Worm (Caenorhabditis elegans): ENCODE data around the gene srh-80.

The srh-80 gene

ce11 chrV:242518-242917 is 22.8 kb downstream of the srh-80 start, which contains the start of gene R02C2.7:
Gene R02C2.7 (minus strand): TSS chrV:242618.
- TF ChIP-seq lin-13 (GFP tag; optimal IDR thresholded peaks at IDR 0.05) = no peak
- TF ChIP-seq rbr-2 (tag; optimal IDR thresholded peaks at IDR 0.05) = no peak
- TF ChIP-seq lin-1 (GFP tag; IDR thresholded peaks at IDR 0.05) = no peak
- no peak for TF ChIP-seq ceh-32 (tag; optimal IDR thresholded peaks at IDR 0.05; ENCODE audit: poor library complexity)
- no peak for TF ChIP-seq F26F4.8 (GFP tag; conservative IDR thresholded peaks at IDR 0.05)
- no peak for TF ChIP-seq ces-1 (GFP tag; optimal IDR thresholded peaks at IDR 0.05)
- TF ChIP-seq zip-11 (GFP tag; IDR thresholded peaks at IDR 0.05) = no peak
- no peak for TF ChIP-seq ceh-62 (tag; optimal IDR thresholded peaks at IDR 0.05)
- TF ChIP-seq nhr-102 (tag; optimal IDR thresholded peaks at IDR 0.05) = no peak
- no peak for TF ChIP-seq tra-1 (GFP tag; IDR thresholded peaks at IDR 0.05)
- TF ChIP-seq ZK337.2 (GFP tag; IDR thresholded peaks at IDR 0.05) = no peak
- TF ChIP-seq ztf-11 (tag; optimal IDR thresholded peaks at IDR 0.05) = no peak
- TF ChIP-seq hmg-1.1 (GFP tag; IDR thresholded peaks at IDR 0.05) = no peak

ce11 chrV:246097-246496 is 26.4 kb downstream of the srh-80 start, which contains the start of gene kin-34:
Gene kin-34 (minus strand): TSS chrV:246197.
- TF ChIP-seq T20F7.1 (GFP tag; optimal IDR thresholded peaks at IDR 0.05) = no peak
- no peak for TF ChIP-seq Y48G9A.11 (GFP tag; IDR thresholded peaks at IDR 0.05)
- no peak for TF ChIP-seq nhr-77 (tag; optimal IDR thresholded peaks at IDR 0.05)
- TF ChIP-seq dve-1 (tag; optimal IDR thresholded peaks at IDR 0.05; ENCODE audit: insufficient read depth) = no peak
- TF ChIP-seq ces-1 (GFP tag; optimal IDR thresholded peaks at IDR 0.05) = no peak
- TF ChIP-seq egl-43 (GFP tag; IDR thresholded peaks at IDR 0.05) = no peak

ce11 chrV:247576-247975 is 27.8 kb downstream of the srh-80 start:
- TF ChIP-seq nhr-25 (tag; optimal IDR thresholded peaks at IDR 0.05; ENCODE audit: borderline replicate concordance, insufficient read depth) = no peak
- no peak for TF ChIP-seq tra-1 (GFP tag; IDR thresholded peaks at IDR 0.05)
- no peak for TF ChIP-seq zag-1 (tag; optimal IDR thresholded peaks at IDR 0.05)
- no peak for TF ChIP-seq R02D3.7 (tag; optimal IDR thresholded peaks at IDR 0.05)
- TF ChIP-seq lim-7 (GFP tag; IDR thresholded peaks at IDR 0.05) = no peak
- no peak for TF ChIP-seq unc-39 (tag; optimal IDR thresholded peaks at IDR 0.05)
- TF ChIP-seq dmd-8 (GFP tag; IDR thresholded peaks at IDR 0.05) = no peak
- no peak for TF ChIP-seq ama-1 (optimal IDR thresholded peaks at IDR 0.05)
- TF ChIP-seq tag-97 (GFP tag; IDR thresholded peaks at IDR 0.05) = no peak
- TF ChIP-seq D1046.2 (GFP tag; IDR thresholded peaks at IDR 0.05) = no peak
- no peak for TF ChIP-seq mdl-1 (tag; optimal IDR thresholded peaks at IDR 0.05)
- no peak for TF ChIP-seq lin-15B (tag; optimal IDR thresholded peaks at IDR 0.05)
- TF ChIP-seq F26F4.8 (GFP tag; conservative IDR thresholded peaks at IDR 0.05) = no peak
- TF ChIP-seq cey-2 (tag; optimal IDR thresholded peaks at IDR 0.05; ENCODE audit: borderline replicate concordance, insufficient read depth) = no peak
- TF ChIP-seq mxl-3 (GFP tag; optimal IDR thresholded peaks at IDR 0.05) = no peak
- no peak for TF ChIP-seq ztf-11 (tag; optimal IDR thresholded peaks at IDR 0.05)
- no peak for TF ChIP-seq lsy-2 (tag; optimal IDR thresholded peaks at IDR 0.05)

ce11 chrV:248636-249035 is 28.9 kb downstream of the srh-80 start:
- TF ChIP-seq pqm-1 (tag; optimal IDR thresholded peaks at IDR 0.05) = no peak
- no peak for TF ChIP-seq F49E8.2 (tag; optimal IDR thresholded peaks at IDR 0.05; ENCODE audit: borderline replicate concordance)
- TF ChIP-seq ces-1 (GFP tag; optimal IDR thresholded peaks at IDR 0.05) = no peak
- TF ChIP-seq aly-2 (tag; optimal IDR thresholded peaks at IDR 0.05) = no peak
- TF ChIP-seq dve-1 (tag; optimal IDR thresholded peaks at IDR 0.05; ENCODE audit: insufficient read depth) = no peak

- TF ChIP-seq ZK337.2 (GFP tag; IDR thresholded peaks at IDR 0.05) = no peak
- no peak for TF ChIP-seq tra-1 (GFP tag; IDR thresholded peaks at IDR 0.05)
- no peak for TF ChIP-seq snpc-1.2 (GFP tag; IDR thresholded peaks at IDR 0.05)
- TF ChIP-seq ztf-11 (tag; optimal IDR thresholded peaks at IDR 0.05) = no peak
- TF ChIP-seq zip-2 (tag; optimal IDR thresholded peaks at IDR 0.05) = no peak
- no peak for TF ChIP-seq lin-13 (GFP tag; optimal IDR thresholded peaks at IDR 0.05)
These were observed 31.9 kb downstream of the srh-80 start, which contains the start of gene oac-39 for ce11 chrV:251652-252051. Gene oac-39 (minus strand): TSS chrV:251752.

All from whole organism, L4 larva.